Fruit fly (Drosophila melanogaster) whole organism, embryonic: ENCODE data around the gene CG4230.

Experiments
- Antp ChIP-seq: fragments of 200-800 bp; sonication (Bioruptor generic); optimal IDR thresholded peaks from 3 replicates; lab custom pipeline; 2016; ENCODE audit warnings: missing biosample characterization, missing genetic modification characterization
- Atf6 ChIP-seq: fragments of 200-800 bp; sonication (Bioruptor generic); IDR thresholded peaks from 2 replicates; pipeline ENCODE4 v1.3.6; 2022; ENCODE audit warnings: missing biosample characterization, missing genetic modification characterization
- Bdp1 ChIP-seq: fragments of 200-800 bp; sonication (Bioruptor generic); optimal IDR thresholded peaks from 3 replicates; lab custom pipeline; 2016; ENCODE audit warnings: missing biosample characterization, missing genetic modification characterization
- Bgb ChIP-seq: fragments of 200-800 bp; sonication (Bioruptor generic); IDR thresholded peaks from 2 replicates; pipeline ENCODE4 v1.3.6; 2022; ENCODE audit warnings: missing biosample characterization, missing genetic modification characterization; ENCODE audit not compliant: partially characterized antibody
- Bteb2 ChIP-seq: fragments of 200-800 bp; sonication (Bioruptor generic); optimal IDR thresholded peaks from 2 replicates; lab custom pipeline; 2016; ENCODE audit warnings: missing biosample characterization, missing genetic modification characterization
- CG10267 ChIP-seq: fragments of 200-800 bp; sonication (Bioruptor generic); optimal IDR thresholded peaks from 2 replicates; lab custom pipeline; 2018; ENCODE audit warnings: missing biosample characterization, mild to moderate bottlenecking, missing genetic modification characterization, moderate library complexity
- CG11696 ChIP-seq: fragments of 200-800 bp; sonication (Bioruptor generic); IDR thresholded peaks from 2 replicates; pipeline ENCODE4 v1.3.6; 2022; ENCODE audit warnings: missing biosample characterization, missing genetic modification characterization
- CG12071 ChIP-seq: fragments of 200-800 bp; sonication (Bioruptor generic); optimal IDR thresholded peaks from 3 replicates; lab custom pipeline; 2018; ENCODE audit warnings: missing biosample characterization, mild to moderate bottlenecking, missing genetic modification characterization
- CG12744 ChIP-seq: fragments of 200-800 bp; sonication (Bioruptor generic); optimal IDR thresholded peaks from 2 replicates; lab custom pipeline; 2016; ENCODE audit warnings: missing biosample characterization, missing genetic modification characterization
- CG12942 ChIP-seq: fragments of 200-800 bp; sonication (Bioruptor generic); optimal IDR thresholded peaks from 3 replicates; lab custom pipeline; 2016; ENCODE audit warnings: missing biosample characterization, missing genetic modification characterization
- CG13123 ChIP-seq: fragments of 200-800 bp; sonication (Bioruptor generic); optimal IDR thresholded peaks from 2 replicates; lab custom pipeline; 2016; ENCODE audit warnings: missing biosample characterization, missing genetic modification characterization
- CG13624 ChIP-seq: fragments of 200-800 bp; sonication (Bioruptor generic); optimal IDR thresholded peaks from 2 replicates; lab custom pipeline; 2016; ENCODE audit warnings: missing biosample characterization, missing genetic modification characterization
- CG14710 ChIP-seq: fragments of 200-800 bp; sonication (Bioruptor generic); optimal IDR thresholded peaks from 3 replicates; lab custom pipeline; 2019; ENCODE audit warnings: missing biosample characterization, mild to moderate bottlenecking, missing genetic modification characterization, moderate library complexity
- CG1602 ChIP-seq: fragments of 200-800 bp; sonication (Bioruptor generic); optimal IDR thresholded peaks from 3 replicates; lab custom pipeline; 2016; ENCODE audit warnings: missing biosample characterization, missing genetic modification characterization
- CG1603 ChIP-seq: fragments of 200-800 bp; sonication (Bioruptor generic); optimal IDR thresholded peaks from 2 replicates; lab custom pipeline; 2019; ENCODE audit warnings: missing biosample characterization, mild to moderate bottlenecking, missing genetic modification characterization, moderate library complexity
- CG17359 ChIP-seq: fragments of 200-800 bp; sonication (Bioruptor generic); optimal IDR thresholded peaks from 3 replicates; lab custom pipeline; 2018; ENCODE audit warnings: missing biosample characterization, mild to moderate bottlenecking, missing genetic modification characterization, moderate library complexity
- CG18476 ChIP-seq: fragments of 200-800 bp; sonication (Bioruptor generic); optimal IDR thresholded peaks from 2 replicates; lab custom pipeline; 2016; ENCODE audit warnings: missing biosample characterization, mild to moderate bottlenecking, missing genetic modification characterization
- CG2712 ChIP-seq: fragments of 200-800 bp; optimal IDR thresholded peaks from 3 replicates; lab custom pipeline; 2019; ENCODE audit warnings: missing biosample characterization, mild to moderate bottlenecking, missing genetic modification characterization, moderate library complexity
- CG30403 ChIP-seq: fragments of 200-800 bp; sonication (Bioruptor generic); optimal IDR thresholded peaks from 3 replicates; lab custom pipeline; 2016; ENCODE audit warnings: missing biosample characterization, missing genetic modification characterization
- CG31224 ChIP-seq: fragments of 200-800 bp; sonication (Bioruptor generic); IDR thresholded peaks from 2 replicates; pipeline ENCODE4 v1.3.6; 2022; ENCODE audit warnings: missing biosample characterization, missing genetic modification characterization
- CG3281 ChIP-seq: fragments of 200-800 bp; sonication (Bioruptor generic); optimal IDR thresholded peaks from 3 replicates; lab custom pipeline; 2017; ENCODE audit warnings: missing biosample characterization, mild to moderate bottlenecking, missing genetic modification characterization
- CG4404 ChIP-seq: fragments of 200-800 bp; sonication (Bioruptor generic); IDR thresholded peaks from 2 replicates; pipeline ENCODE4 v1.3.6; 2022; ENCODE audit warnings: missing biosample characterization, missing genetic modification characterization
- CG4424 ChIP-seq: fragments of 200-800 bp; sonication (Bioruptor generic); optimal IDR thresholded peaks from 3 replicates; lab custom pipeline; 2016; ENCODE audit warnings: missing biosample characterization, missing genetic modification characterization
- CG4617 ChIP-seq: fragments of 200-800 bp; sonication (Bioruptor generic); optimal IDR thresholded peaks from 3 replicates; lab custom pipeline; 2016; ENCODE audit warnings: missing biosample characterization, missing genetic modification characterization, borderline replicate concordance
- CG6654 ChIP-seq: fragments of 200-800 bp; sonication (Bioruptor generic); optimal IDR thresholded peaks from 2 replicates; lab custom pipeline; 2017; ENCODE audit warnings: missing biosample characterization, mild to moderate bottlenecking, missing genetic modification characterization
- CG6683 ChIP-seq: fragments of 200-800 bp; sonication (Bioruptor generic); optimal IDR thresholded peaks from 2 replicates; lab custom pipeline; 2017; ENCODE audit warnings: missing biosample characterization, mild to moderate bottlenecking, missing genetic modification characterization, missing genetic modification reagents
- CG6689 ChIP-seq: fragments of 200-800 bp; sonication (Bioruptor generic); IDR thresholded peaks from 2 replicates; pipeline ENCODE4 v1.3.6; 2022; ENCODE audit warnings: missing biosample characterization, missing genetic modification characterization
- CG8924 ChIP-seq: fragments of 200-800 bp; optimal IDR thresholded peaks from 3 replicates; lab custom pipeline; 2019; ENCODE audit warnings: missing biosample characterization, mild to moderate bottlenecking, missing genetic modification characterization, moderate library complexity
- CG8944 ChIP-seq: fragments of 200-800 bp; sonication (Bioruptor generic); optimal IDR thresholded peaks from 3 replicates; lab custom pipeline; 2016; ENCODE audit warnings: missing biosample characterization, missing genetic modification characterization
- Dip2 ChIP-seq: fragments of 200-800 bp; sonication (Bioruptor generic); IDR thresholded peaks from 2 replicates; pipeline ENCODE4 v1.3.6; 2022; ENCODE audit warnings: missing biosample characterization, missing genetic modification characterization
- Dref ChIP-seq: fragments of 200-800 bp; sonication (Bioruptor generic); IDR thresholded peaks from 2 replicates; pipeline ENCODE4 v1.3.6; 2022; ENCODE audit warnings: missing biosample characterization, missing genetic modification characterization
- Drgx ChIP-seq: fragments of 200-800 bp; sonication (Bioruptor generic); IDR thresholded peaks from 2 replicates; pipeline ENCODE4 v1.3.6; 2022; ENCODE audit warnings: missing biosample characterization, missing genetic modification characterization
- ERR ChIP-seq: fragments of 200-800 bp; sonication (Bioruptor generic); optimal IDR thresholded peaks from 2 replicates; lab custom pipeline; 2016; ENCODE audit warnings: missing biosample characterization, missing genetic modification characterization
- Kr ChIP-seq: fragments of 200-800 bp; sonication (Bioruptor generic); optimal IDR thresholded peaks from 2 replicates; lab custom pipeline; 2017; ENCODE audit warnings: missing biosample characterization, mild to moderate bottlenecking, missing genetic modification characterization
- NC2α ChIP-seq: fragments of 200-800 bp; sonication (Bioruptor generic); optimal IDR thresholded peaks from 2 replicates; lab custom pipeline; 2016; ENCODE audit warnings: missing biosample characterization, missing genetic modification characterization
- NFAT ChIP-seq: fragments of 200-800 bp; sonication (Bioruptor generic); IDR thresholded peaks from 2 replicates; pipeline ENCODE4 v1.3.6; 2022; ENCODE audit warnings: missing biosample characterization, missing genetic modification characterization
- Ssrp ChIP-seq: fragments of 200-800 bp; sonication (Bioruptor generic); optimal IDR thresholded peaks from 2 replicates; lab custom pipeline; 2018; ENCODE audit warnings: missing biosample characterization, mild to moderate bottlenecking, missing genetic modification characterization, moderate library complexity
- ac ChIP-seq: fragments of 200-800 bp; sonication (Bioruptor generic); optimal IDR thresholded peaks from 3 replicates; lab custom pipeline; 2017; ENCODE audit warnings: missing biosample characterization, mild to moderate bottlenecking, missing genetic modification characterization
- cg ChIP-seq: fragments of 200-800 bp; sonication (Bioruptor generic); optimal IDR thresholded peaks from 3 replicates; lab custom pipeline; 2019; ENCODE audit warnings: missing biosample characterization, mild to moderate bottlenecking, missing genetic modification characterization, moderate library complexity
- eyg ChIP-seq: fragments of 200-800 bp; sonication (Bioruptor generic); optimal IDR thresholded peaks from 3 replicates; lab custom pipeline; 2016; ENCODE audit warnings: missing biosample characterization, missing genetic modification characterization
- gcm2 ChIP-seq: fragments of 200-800 bp; sonication (Bioruptor generic); optimal IDR thresholded peaks from 2 replicates; lab custom pipeline; 2016; ENCODE audit warnings: missing biosample characterization, missing genetic modification characterization
- kay ChIP-seq: fragments of 200-800 bp; sonication (Bioruptor generic); optimal IDR thresholded peaks from 2 replicates; lab custom pipeline; 2016; ENCODE audit warnings: missing biosample characterization, missing genetic modification characterization
- knrl ChIP-seq: fragments of 200-800 bp; sonication (Bioruptor generic); IDR thresholded peaks from 3 replicates; pipeline ENCODE4 v1.3.6; 2022; ENCODE audit warnings: missing biosample characterization, missing genetic modification characterization; ENCODE audit not compliant: partially characterized antibody
- odd ChIP-seq: fragments of 200-800 bp; sonication (Bioruptor generic); optimal IDR thresholded peaks from 2 replicates; lab custom pipeline; 2017; ENCODE audit warnings: missing biosample characterization, mild to moderate bottlenecking, missing genetic modification characterization
- ro ChIP-seq: fragments of 200-800 bp; sonication (Bioruptor generic); IDR thresholded peaks from 2 replicates; pipeline ENCODE4 v1.3.6; 2022; ENCODE audit warnings: missing biosample characterization, missing genetic modification characterization
- scrt ChIP-seq: fragments of 200-800 bp; sonication (Bioruptor generic); optimal IDR thresholded peaks from 2 replicates; lab custom pipeline; 2018; ENCODE audit warnings: missing biosample characterization, mild to moderate bottlenecking, missing genetic modification characterization, moderate library complexity
- shn ChIP-seq: fragments of 200-800 bp; sonication (Bioruptor generic); optimal IDR thresholded peaks from 3 replicates; lab custom pipeline; 2016; ENCODE audit warnings: missing biosample characterization, missing genetic modification characterization
- slbo ChIP-seq: fragments of 200-800 bp; sonication (Bioruptor generic); IDR thresholded peaks from 2 replicates; pipeline ENCODE4 v1.3.6; 2022; ENCODE audit warnings: missing biosample characterization, missing genetic modification characterization
- ssp ChIP-seq: fragments of 200-800 bp; sonication (Bioruptor generic); IDR thresholded peaks from 2 replicates; pipeline ENCODE4 v1.3.6; 2022; ENCODE audit warnings: missing biosample characterization, missing genetic modification characterization
- vnd ChIP-seq: fragments of 200-800 bp; sonication (Bioruptor generic); IDR thresholded peaks from 3 replicates; pipeline ENCODE4 v1.3.6; 2022; ENCODE audit warnings: missing biosample characterization, missing genetic modification characterization; ENCODE audit not compliant: partially characterized antibody
- yki ChIP-seq: fragments of >200 bp; optimal IDR thresholded peaks from 3 replicates; lab custom pipeline; 2018

The CG4230 gene

DNA sequence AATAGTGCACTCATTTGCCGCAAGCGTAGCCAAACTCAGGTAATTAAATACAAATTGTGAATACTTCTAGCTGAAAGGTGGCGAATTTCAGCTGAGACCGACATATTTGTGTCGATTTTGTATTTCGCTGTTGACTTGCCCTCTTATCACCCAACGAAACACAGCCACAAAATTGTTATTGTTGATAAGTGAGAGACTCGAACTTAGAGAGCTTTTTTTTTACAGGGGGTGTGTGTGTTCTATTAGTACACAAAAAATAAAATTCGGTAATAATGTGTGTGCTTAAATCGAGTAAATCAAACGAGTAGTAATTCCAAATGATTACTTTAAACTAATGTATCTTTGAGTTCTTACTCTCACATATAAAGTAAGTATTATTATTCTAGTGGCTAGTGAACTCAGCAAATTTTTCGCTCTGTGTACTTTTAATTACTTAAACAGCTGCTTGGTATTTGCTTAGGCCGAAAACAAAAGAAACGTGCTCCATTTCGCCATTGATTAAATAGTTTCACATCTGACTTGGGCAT, 35.0 kb upstream of the CG4230 start (continued):
- TF ChIP-seq ro (GFP tag; lab: Robert Waterston, UW) (no peak), Dref (no peak), slbo (GFP tag; lab: Robert Waterston, UW) (peak; percentile 78), kay (GFP tag; lab: Kevin White, UChicago) (peak; percentile 74), CG13123 (GFP tag; lab: Kevin White, UChicago) (peak; percentile 43), knrl (GFP tag; lab: Robert Waterston, UW) (no peak), Bteb2 (peak; percentile 42), Dip2 (GFP tag; lab: Robert Waterston, UW) (no peak), shn (GFP tag; lab: Kevin White, UChicago) (peak; percentile 5), scrt (GFP tag; lab: Kevin White, UChicago) (peak; percentile 67), CG4617 (GFP tag; lab: Kevin White, UChicago) (no peak), Drgx (GFP tag; lab: Robert Waterston, UW) (no peak), CG30403 (GFP tag; lab: Kevin White, UChicago) (peak; percentile 58), cg (peak; percentile 30), CG31224 (GFP tag; lab: Robert Waterston, UW) (peak; percentile 14; the same call in 1 of the 2 replicates), ERR (GFP tag; lab: Kevin White, UChicago) (peak; percentile 47), CG4424 (GFP tag; lab: Kevin White, UChicago) (peak; percentile 32), CG6683 (GFP tag; lab: Kevin White, UChicago) (peak; percentile 61), ac (no peak), CG13624 (GFP tag; lab: Kevin White, UChicago) (peak; percentile 58), CG8944 (GFP tag; lab: Kevin White, UChicago) (peak; percentile 12), CG11696 (peak; percentile 32; the same call in 1 of the 2 replicates), CG10267 (tag; lab: Kevin White, UChicago) (peak; percentile 63), CG14710 (tag; lab: Kevin White, UChicago) (peak; percentile 28), NFAT (peak; percentile 31; the same call in 1 of the 2 replicates), Atf6 (GFP tag; lab: Robert Waterston, UW) (peak; percentile 80), odd (GFP tag; lab: Kevin White, UChicago) (peak; percentile 72), gcm2 (GFP tag; lab: Kevin White, UChicago) (peak; percentile 37), NC2α (GFP tag; lab: Kevin White, UChicago) (no peak), eyg (GFP tag; lab: Kevin White, UChicago) (peak; percentile 51), Ssrp (tag; lab: Kevin White, UChicago) (peak; percentile 21), Bdp1 (GFP tag; lab: Kevin White, UChicago) (peak; percentile 32), CG3281 (GFP tag; lab: Kevin White, UChicago) (peak; percentile 80), CG8924 (tag; lab: Kevin White, UChicago) (peak; percentile 63), vnd (no peak), yki (lab: Kevin White, UChicago) (no peak), Bgb (GFP tag; lab: Robert Waterston, UW) (no peak), CG18476 (GFP tag; lab: Kevin White, UChicago) (peak; percentile 19), Antp (GFP tag; lab: Kevin White, UChicago) (peak; percentile 68), CG12942 (GFP tag; lab: Kevin White, UChicago) (peak; percentile 33), ssp (GFP tag; lab: Robert Waterston, UW) (peak; percentile 36; the same call in 1 of the 2 replicates), CG2712 (tag; lab: Kevin White, UChicago) (peak; percentile 57), CG1603 (peak; percentile 54), CG17359 (peak; percentile 67), CG4404 (GFP tag; lab: Robert Waterston, UW) (no peak), CG12744 (GFP tag; lab: Kevin White, UChicago) (peak; percentile 41), CG12071 (GFP tag; lab: Kevin White, UChicago) (peak; percentile 65), CG6689 (GFP tag; lab: Robert Waterston, UW) (peak; percentile 40; the same call in 1 of the 2 replicates), CG6654 (GFP tag; lab: Kevin White, UChicago) (no peak), CG1602 (GFP tag; lab: Kevin White, UChicago) (peak; percentile 40), Kr (no peak)
